Worm (Caenorhabditis elegans) whole organism, L2 larva: ENCODE measurements around the gene CD4.11.

Experiments used
- ama-1 ChIP-seq: fragments of 150-350 bp; optimal IDR thresholded peaks from 2 replicates; lab custom pipeline; 2018; ENCODE audit warnings: inconsistent platforms
- ceh-82 ChIP-seq: fragments of 150-350 bp; optimal IDR thresholded peaks from 2 replicates; lab custom pipeline; 2014; ENCODE audit warnings: missing biosample characterization, missing genetic modification characterization
- egl-27 ChIP-seq: sonication (generic microtip); optimal IDR thresholded peaks from 3 replicates; lab custom pipeline; 2017; ENCODE audit warnings: missing biosample characterization, missing genetic modification reagents, missing genetic modification characterization
- elt-1 ChIP-seq: fragments of 150-350 bp; optimal IDR thresholded peaks from 2 replicates; lab custom pipeline; 2014; ENCODE audit warnings: missing biosample characterization, missing genetic modification characterization
- fos-1 ChIP-seq: fragments of 150-350 bp; optimal IDR thresholded peaks from 2 replicates; lab custom pipeline; 2014; ENCODE audit warnings: missing biosample characterization, missing genetic modification characterization
- lin-13 ChIP-seq: fragments of 150-350 bp; optimal IDR thresholded peaks from 2 replicates; lab custom pipeline; 2014; ENCODE audit warnings: missing biosample characterization, missing genetic modification reagents, missing genetic modification characterization
- mbf-1 ChIP-seq: sonication (generic microtip); optimal IDR thresholded peaks from 2 replicates; lab custom pipeline; 2017; ENCODE audit warnings: missing biosample characterization, missing genetic modification characterization
- mdl-1 ChIP-seq, 2 experiments: fragments of 150-350 bp in 1 of 2; sonication (generic microtip) in 1 of 2; optimal IDR thresholded peaks; 2 replicates each; lab custom pipeline; 2017; ENCODE audit warnings: missing biosample characterization in 2 of 2, missing genetic modification characterization in 2 of 2
- nhr-11 ChIP-seq: fragments of 150-350 bp; optimal IDR thresholded peaks from 2 replicates; lab custom pipeline; 2014; ENCODE audit warnings: missing biosample characterization, missing genetic modification characterization
- skn-1 ChIP-seq: sonication (generic microtip); optimal IDR thresholded peaks from 2 replicates; lab custom pipeline; 2017; ENCODE audit warnings: missing biosample characterization, missing genetic modification characterization
- unc-62 ChIP-seq: fragments of 150-350 bp; optimal IDR thresholded peaks from 2 replicates; lab custom pipeline; 2014; ENCODE audit warnings: missing biosample characterization, missing genetic modification reagents, missing genetic modification characterization
- zag-1 ChIP-seq: fragments of 150-350 bp; optimal IDR thresholded peaks from 2 replicates; lab custom pipeline; 2014; ENCODE audit warnings: missing biosample characterization, missing genetic modification characterization
- ztf-11 ChIP-seq: sonication (generic microtip); optimal IDR thresholded peaks from 2 replicates; lab custom pipeline; 2017; ENCODE audit warnings: missing biosample characterization, missing genetic modification characterization
- ztf-4 ChIP-seq: fragments of 150-350 bp; optimal IDR thresholded peaks from 2 replicates; lab custom pipeline; 2014; ENCODE audit warnings: missing biosample characterization, missing genetic modification characterization

ce11 chrV:5591887-5592286, 7.0 kb downstream of the CD4.11 start:
- TF ChIP-seq zag-1 (tag; lab: Kevin White, UChicago) (no peak), elt-1 (tag; lab: Kevin White, UChicago) (no peak), fos-1 (tag; lab: Kevin White, UChicago) (no peak), nhr-11 (tag; lab: Kevin White, UChicago) (no peak), ceh-82 (no peak), ztf-11 (tag; lab: Kevin White, UChicago) (no peak), ama-1 (lab: Kevin White, UChicago) (no peak), ztf-4 (tag; lab: Kevin White, UChicago) (no peak), mdl-1 (tag; optimal IDR thresholded peaks at IDR 0.05; lab: Kevin White, UChicago) (no peak), egl-27 (tag; lab: Kevin White, UChicago) (no peak), lin-13 (GFP tag; lab: Kevin White, UChicago) (no peak), unc-62 (GFP tag; lab: Kevin White, UChicago) (no peak), mbf-1 (tag; lab: Kevin White, UChicago) (no peak), skn-1 (no peak)
